Fruit fly (Drosophila melanogaster) whole organism, embryonic: ENCODE measurements around the gene MESR6.

ENCODE experiments used
- Ada2b ChIP-seq: fragments of 200-800 bp; sonication (Bioruptor generic); IDR thresholded peaks from 2 replicates; pipeline ENCODE4 v1.3.6; 2022; ENCODE audit warnings: missing biosample characterization, missing genetic modification characterization
- Aef1 ChIP-seq: fragments of 200-800 bp; sonication (Bioruptor generic); IDR thresholded peaks from 3 replicates; pipeline ENCODE4 v1.3.6; 2022; ENCODE audit warnings: missing biosample characterization, missing genetic modification characterization
- Bgb ChIP-seq: fragments of 200-800 bp; sonication (Bioruptor generic); IDR thresholded peaks from 2 replicates; pipeline ENCODE4 v1.3.6; 2022; ENCODE audit warnings: missing biosample characterization, missing genetic modification characterization; ENCODE audit not compliant: partially characterized antibody
- CG10366 ChIP-seq: fragments of 200-800 bp; sonication (Bioruptor generic); IDR thresholded peaks from 2 replicates; pipeline ENCODE4 v1.3.6; 2022; ENCODE audit warnings: missing biosample characterization, missing genetic modification characterization
- CG11093 ChIP-seq: fragments of 200-800 bp; sonication (Bioruptor generic); IDR thresholded peaks from 3 replicates; pipeline ENCODE4 v1.3.6; 2022; ENCODE audit warnings: missing biosample characterization, missing genetic modification characterization
- CG12236 ChIP-seq: fragments of 200-800 bp; sonication (Bioruptor generic); optimal IDR thresholded peaks from 2 replicates; lab custom pipeline; 2016; ENCODE audit warnings: missing biosample characterization, missing genetic modification characterization
- CG13624 ChIP-seq: fragments of 200-800 bp; sonication (Bioruptor generic); optimal IDR thresholded peaks from 2 replicates; lab custom pipeline; 2016; ENCODE audit warnings: missing biosample characterization, missing genetic modification characterization
- CG14014 ChIP-seq: fragments of 200-800 bp; sonication (Bioruptor generic); IDR thresholded peaks from 2 replicates; pipeline ENCODE4 v1.3.6; 2022; ENCODE audit warnings: missing biosample characterization, missing genetic modification characterization
- CG15011 ChIP-seq: fragments of 200-800 bp; sonication (Bioruptor generic); optimal IDR thresholded peaks from 3 replicates; lab custom pipeline; 2018; ENCODE audit warnings: missing biosample characterization, mild to moderate bottlenecking, missing genetic modification characterization
- CG17359 ChIP-seq: fragments of 200-800 bp; sonication (Bioruptor generic); optimal IDR thresholded peaks from 3 replicates; lab custom pipeline; 2018; ENCODE audit warnings: missing biosample characterization, mild to moderate bottlenecking, missing genetic modification characterization, moderate library complexity
- CG18599 ChIP-seq: fragments of 200-800 bp; sonication (Bioruptor generic); optimal IDR thresholded peaks from 3 replicates; lab custom pipeline; 2017; ENCODE audit warnings: missing biosample characterization, missing genetic modification characterization, mild to moderate bottlenecking, moderate library complexity, missing genetic modification reagents
- CG2199 ChIP-seq: fragments of 200-800 bp; sonication (Bioruptor generic); IDR thresholded peaks from 3 replicates; pipeline ENCODE4 v1.3.6; 2022; ENCODE audit warnings: missing biosample characterization, missing genetic modification characterization
- CG2875 ChIP-seq: fragments of 200-800 bp; sonication (Bioruptor generic); optimal IDR thresholded peaks from 2 replicates; lab custom pipeline; 2017; ENCODE audit warnings: missing biosample characterization, mild to moderate bottlenecking, missing genetic modification characterization, missing genetic modification reagents
- CG3281 ChIP-seq: fragments of 200-800 bp; sonication (Bioruptor generic); optimal IDR thresholded peaks from 3 replicates; lab custom pipeline; 2017; ENCODE audit warnings: missing biosample characterization, mild to moderate bottlenecking, missing genetic modification characterization
- CG33213 ChIP-seq: fragments of 200-800 bp; sonication (Bioruptor generic); optimal IDR thresholded peaks from 3 replicates; lab custom pipeline; 2016; ENCODE audit warnings: missing biosample characterization, missing genetic modification characterization
- CG3995 ChIP-seq: fragments of 200-800 bp; sonication (Bioruptor generic); optimal IDR thresholded peaks from 3 replicates; lab custom pipeline; 2016; ENCODE audit warnings: missing biosample characterization, missing genetic modification characterization
- CG4617 ChIP-seq: fragments of 200-800 bp; sonication (Bioruptor generic); optimal IDR thresholded peaks from 3 replicates; lab custom pipeline; 2016; ENCODE audit warnings: missing biosample characterization, missing genetic modification characterization, borderline replicate concordance
- CG7556 ChIP-seq: fragments of 200-800 bp; sonication (Bioruptor generic); optimal IDR thresholded peaks from 2 replicates; lab custom pipeline; 2017; ENCODE audit warnings: missing biosample characterization, mild to moderate bottlenecking, missing genetic modification characterization
- CG7987 ChIP-seq: fragments of 200-800 bp; sonication (Bioruptor generic); optimal IDR thresholded peaks from 2 replicates; lab custom pipeline; 2018; ENCODE audit warnings: missing biosample characterization, mild to moderate bottlenecking, missing genetic modification characterization, moderate library complexity
- CG8765 ChIP-seq: fragments of 200-800 bp; sonication (Bioruptor generic); IDR thresholded peaks from 2 replicates; pipeline ENCODE4 v1.3.6; 2022; ENCODE audit warnings: missing biosample characterization, missing genetic modification characterization
- CG9437 ChIP-seq: fragments of 200-800 bp; sonication (Bioruptor generic); optimal IDR thresholded peaks from 2 replicates; lab custom pipeline; 2018; ENCODE audit warnings: missing biosample characterization, mild to moderate bottlenecking, missing genetic modification characterization
- Dll ChIP-seq: fragments of 200-800 bp; sonication (Bioruptor generic); IDR thresholded peaks from 4 replicates; pipeline ENCODE4 v1.3.6; 2022; ENCODE audit warnings: missing biosample characterization, missing genetic modification characterization; ENCODE audit not compliant: partially characterized antibody
- HmgZ ChIP-seq: fragments of 200-800 bp; sonication (Bioruptor generic); optimal IDR thresholded peaks from 2 replicates; lab custom pipeline; 2018; ENCODE audit warnings: missing biosample characterization, mild to moderate bottlenecking, missing genetic modification characterization
- Hmx ChIP-seq: fragments of 200-800 bp; sonication (Bioruptor generic); optimal IDR thresholded peaks from 2 replicates; lab custom pipeline; 2016; ENCODE audit warnings: missing biosample characterization, missing genetic modification characterization
- Hr39 ChIP-seq: fragments of >200 bp; optimal IDR thresholded peaks from 2 replicates; lab custom pipeline; 2017
- Hsf ChIP-seq: fragments of 200-800 bp; sonication (Bioruptor generic); optimal IDR thresholded peaks from 3 replicates; lab custom pipeline; 2016; ENCODE audit warnings: missing biosample characterization, missing genetic modification characterization
- NC2β ChIP-seq: fragments of 200-800 bp; sonication (Bioruptor generic); optimal IDR thresholded peaks from 2 replicates; lab custom pipeline; 2016; ENCODE audit warnings: missing biosample characterization, missing genetic modification characterization
- NfI ChIP-seq: fragments of 200-800 bp; sonication (Bioruptor generic); optimal IDR thresholded peaks from 3 replicates; lab custom pipeline; 2018; ENCODE audit warnings: missing biosample characterization, mild to moderate bottlenecking, missing genetic modification characterization, moderate library complexity
- Ptx1 ChIP-seq: fragments of 200-800 bp; sonication (Bioruptor generic); IDR thresholded peaks from 2 replicates; pipeline ENCODE4 v1.3.6; 2022; ENCODE audit warnings: missing biosample characterization, missing genetic modification characterization
- ab ChIP-seq: fragments of 200-800 bp; sonication (Bioruptor generic); optimal IDR thresholded peaks from 2 replicates; lab custom pipeline; 2016; ENCODE audit warnings: missing biosample characterization, missing genetic modification characterization
- aop ChIP-seq: fragments of 200-800 bp; sonication (Bioruptor generic); IDR thresholded peaks from 2 replicates; pipeline ENCODE4 v1.3.6; 2022; ENCODE audit warnings: missing biosample characterization, missing genetic modification characterization
- ase ChIP-seq: fragments of 200-800 bp; sonication (Bioruptor generic); IDR thresholded peaks from 3 replicates; pipeline ENCODE4 v1.3.6; 2022; ENCODE audit warnings: missing biosample characterization, missing genetic modification characterization
- dati ChIP-seq: fragments of 200-800 bp; sonication (Bioruptor generic); IDR thresholded peaks from 2 replicates; pipeline ENCODE4 v1.3.6; 2022; ENCODE audit warnings: missing biosample characterization, missing genetic modification characterization
- emc ChIP-seq: fragments of 200-800 bp; sonication (Bioruptor generic); optimal IDR thresholded peaks from 2 replicates; lab custom pipeline; 2016; ENCODE audit warnings: missing biosample characterization, missing genetic modification characterization
- fd96Cb ChIP-seq: fragments of 200-800 bp; sonication (Bioruptor generic); optimal IDR thresholded peaks from 2 replicates; lab custom pipeline; 2018; ENCODE audit warnings: missing biosample characterization, mild to moderate bottlenecking, missing genetic modification characterization, moderate library complexity
- gcm2 ChIP-seq: fragments of 200-800 bp; sonication (Bioruptor generic); optimal IDR thresholded peaks from 2 replicates; lab custom pipeline; 2016; ENCODE audit warnings: missing biosample characterization, missing genetic modification characterization
- grn ChIP-seq: fragments of 200-800 bp; sonication (Bioruptor generic); optimal IDR thresholded peaks from 3 replicates; lab custom pipeline; 2017; ENCODE audit warnings: missing biosample characterization, missing genetic modification characterization
- hkb ChIP-seq, 2 experiments: fragments of 200-800 bp in 1 of 2; fragments of >200 bp in 1 of 2; sonication (Bioruptor generic) in 1 of 2; IDR thresholded peaks in 1 of 2; optimal IDR thresholded peaks in 1 of 2; 2 replicates each; pipeline versions ENCODE4 v1.3.6 to Lab custom; 2017 to 2022; ENCODE audit warnings: missing biosample characterization in 1 of 2, missing genetic modification characterization in 1 of 2
- jigr1 ChIP-seq: fragments of 200-800 bp; sonication (Bioruptor generic); IDR thresholded peaks from 3 replicates; pipeline ENCODE4 v1.3.6; 2022; ENCODE audit warnings: missing biosample characterization, missing genetic modification characterization
- mld ChIP-seq: fragments of 200-800 bp; sonication (Bioruptor generic); IDR thresholded peaks from 3 replicates; pipeline ENCODE4 v1.3.6; 2022; ENCODE audit warnings: missing biosample characterization, missing genetic modification characterization; ENCODE audit not compliant: partially characterized antibody
- pros ChIP-seq: fragments of 200-800 bp; sonication (Bioruptor generic); optimal IDR thresholded peaks from 3 replicates; lab custom pipeline; 2019; ENCODE audit warnings: missing biosample characterization, mild to moderate bottlenecking, missing genetic modification characterization, moderate library complexity
- pum ChIP-seq: fragments of 200-800 bp; sonication (Bioruptor generic); optimal IDR thresholded peaks from 2 replicates; lab custom pipeline; 2016; ENCODE audit warnings: missing biosample characterization, missing genetic modification characterization
- pzg ChIP-seq: fragments of 200-800 bp; sonication (Bioruptor generic); optimal IDR thresholded peaks from 3 replicates; lab custom pipeline; 2018; ENCODE audit warnings: missing biosample characterization, mild to moderate bottlenecking, missing genetic modification characterization, moderate library complexity
- run ChIP-seq: fragments of 200-800 bp; sonication (Bioruptor generic); optimal IDR thresholded peaks from 3 replicates; lab custom pipeline; 2018; ENCODE audit warnings: missing biosample characterization, mild to moderate bottlenecking, missing genetic modification characterization
- sens-2 ChIP-seq: fragments of 200-800 bp; sonication (Bioruptor generic); IDR thresholded peaks from 2 replicates; pipeline ENCODE4 v1.3.6; 2022; ENCODE audit warnings: missing biosample characterization, missing genetic modification characterization
- stc ChIP-seq: fragments of 200-800 bp; sonication (Bioruptor generic); IDR thresholded peaks from 2 replicates; pipeline ENCODE4 v1.3.6; 2022; ENCODE audit warnings: missing biosample characterization, missing genetic modification characterization
- stwl ChIP-seq: fragments of 200-800 bp; sonication (Bioruptor generic); optimal IDR thresholded peaks from 3 replicates; lab custom pipeline; 2018; ENCODE audit warnings: missing biosample characterization, mild to moderate bottlenecking, missing genetic modification characterization, moderate library complexity
- sug ChIP-seq: fragments of 200-800 bp; optimal IDR thresholded peaks from 2 replicates; lab custom pipeline; 2019; ENCODE audit warnings: missing biosample characterization, mild to moderate bottlenecking, missing genetic modification characterization, moderate library complexity
- tap ChIP-seq: fragments of 200-800 bp; optimal IDR thresholded peaks from 3 replicates; lab custom pipeline; 2019; ENCODE audit warnings: missing biosample characterization, mild to moderate bottlenecking, missing genetic modification characterization, moderate library complexity

Gene MESR6

dm6 chr3L:19062472-19063409, 29.7 kb upstream of the MESR6 start, which contains the start of the genes Ugt316A1 and Sfxn2 (continued):
- TF ChIP-seq hkb (optimal IDR thresholded peaks at IDR 0.05; lab: Kevin White, UChicago), result peak; percentile 98
- no peak for TF ChIP-seq hkb (GFP tag; IDR thresholded peaks at IDR 0.05; lab: Robert Waterston, UW)
- TF ChIP-seq fd96Cb, result no peak
- no peak for TF ChIP-seq CG7556
- TF ChIP-seq Hr39 (lab: Kevin White, UChicago), result no peak
- peak; percentile 76 for TF ChIP-seq HmgZ
- TF ChIP-seq sug (tag; lab: Kevin White, UChicago), result peak; percentile 61
- no peak for TF ChIP-seq CG33213 (GFP tag; lab: Kevin White, UChicago)
- TF ChIP-seq CG3281, result no peak
- TF ChIP-seq CG13624 (GFP tag; lab: Kevin White, UChicago), result peak; percentile 48
- no peak for TF ChIP-seq CG14014
- peak; percentile 25; the same call in 2 of the 3 replicates for TF ChIP-seq Aef1 (GFP tag; lab: Robert Waterston, UW)
- peak; percentile 86 for TF ChIP-seq pzg (GFP tag; lab: Kevin White, UChicago)
- TF ChIP-seq stwl (tag; lab: Kevin White, UChicago), result peak; percentile 65
- no peak for TF ChIP-seq CG9437
- no peak for TF ChIP-seq dati
- TF ChIP-seq CG8765 (GFP tag; lab: Robert Waterston, UW), result 0 out of 2 replicates have a peak, but pooled peaks have one; percentile 25
- TF ChIP-seq grn (GFP tag; lab: Kevin White, UChicago), result no peak
- TF ChIP-seq Ptx1 (GFP tag; lab: Robert Waterston, UW), result peak; percentile 55
- no peak for TF ChIP-seq mld
- TF ChIP-seq CG7987 (GFP tag; lab: Kevin White, UChicago), result no peak
- TF ChIP-seq sens-2 (GFP tag; lab: Robert Waterston, UW), result no peak
- TF ChIP-seq CG4617 (GFP tag; lab: Kevin White, UChicago), result peak; percentile 89
- no peak for TF ChIP-seq tap (tag; lab: Kevin White, UChicago)
- TF ChIP-seq CG3995 (GFP tag; lab: Kevin White, UChicago), result no peak
- no peak for TF ChIP-seq emc
- no peak for TF ChIP-seq CG15011 (GFP tag; lab: Kevin White, UChicago)
- TF ChIP-seq pum, result peak; percentile 54
- no peak for TF ChIP-seq CG12236 (GFP tag; lab: Kevin White, UChicago)
- TF ChIP-seq gcm2, result no peak
- TF ChIP-seq CG11093, result no peak
- TF ChIP-seq aop (GFP tag; lab: Robert Waterston, UW), result no peak
- TF ChIP-seq ase (GFP tag; lab: Robert Waterston, UW), result 0 out of 3 replicates have a peak, but pooled peaks have one; percentile 21
- peak; percentile 61 for TF ChIP-seq Hsf
- TF ChIP-seq stc (GFP tag; lab: Robert Waterston, UW), result no peak
- peak; percentile 36 for TF ChIP-seq NC2β (GFP tag; lab: Kevin White, UChicago)
- TF ChIP-seq CG17359 (tag; lab: Kevin White, UChicago), result no peak
- TF ChIP-seq Bgb (GFP tag; lab: Robert Waterston, UW), result peak; percentile 41; the same call in 1 of the 2 replicates
- TF ChIP-seq CG10366 (GFP tag; lab: Robert Waterston, UW), result peak; percentile 18; the same call in 1 of the 2 replicates
- peak; percentile 23; the same call in 1 of the 2 replicates for TF ChIP-seq Ada2b (GFP tag; lab: Robert Waterston, UW)
- TF ChIP-seq CG18599, result peak; percentile 15
- TF ChIP-seq Hmx (GFP tag; lab: Kevin White, UChicago), result no peak
- no peak for TF ChIP-seq CG2199 (GFP tag; lab: Robert Waterston, UW)
- no peak for TF ChIP-seq jigr1
- TF ChIP-seq Dll (GFP tag; lab: Robert Waterston, UW), result no peak
- TF ChIP-seq pros (GFP tag; lab: Kevin White, UChicago), result no peak
- TF ChIP-seq NfI (GFP tag; lab: Kevin White, UChicago), result peak; percentile 30
- no peak for TF ChIP-seq CG2875 (GFP tag; lab: Kevin White, UChicago)
- TF ChIP-seq ab (GFP tag; lab: Kevin White, UChicago), result no peak
- TF ChIP-seq run (tag; lab: Kevin White, UChicago), result no peak
